Worm (Caenorhabditis elegans): ENCODE measurements around the gene slc-25A26.
A peak's percentile ranks its signal among the peaks of the same experiment; 100 is the strongest.

The slc-25A26 gene

ce11 chrIV:8927093-8927492 lies 3.1 kb upstream of the slc-25A26 start (continued):
- TF ChIP-seq lin-1 (GFP tag; IDR thresholded peaks at IDR 0.05), result peak; percentile 85
- TF ChIP-seq F26F4.8 (GFP tag; conservative IDR thresholded peaks at IDR 0.05), result peak; percentile 96
- TF ChIP-seq nhr-102 (tag; optimal IDR thresholded peaks at IDR 0.05), result peak; percentile 87
- no peak for TF ChIP-seq skn-1 (tag; optimal IDR thresholded peaks at IDR 0.05)
- TF ChIP-seq egl-43 (GFP tag; IDR thresholded peaks at IDR 0.05), result peak; percentile 97
- no peak for TF ChIP-seq unc-39 (tag; optimal IDR thresholded peaks at IDR 0.05)
- TF ChIP-seq nhr-48 (tag; optimal IDR thresholded peaks at IDR 0.05), result peak; percentile 77
- peak; percentile 92 for TF ChIP-seq madf-9 (GFP tag; conservative IDR thresholded peaks at IDR 0.05)
- TF ChIP-seq Y5F2A.4 (GFP tag; optimal IDR thresholded peaks at IDR 0.05), result peak; percentile 83
- TF ChIP-seq lin-29 (GFP tag; IDR thresholded peaks at IDR 0.05), result peak; percentile 73; the same call in 1 of the 2 replicates
- peak; percentile 88 for TF ChIP-seq mxl-3 (GFP tag; optimal IDR thresholded peaks at IDR 0.05)
- no peak for TF ChIP-seq ZK546.5 (tag; optimal IDR thresholded peaks at IDR 0.05)
- TF ChIP-seq pha-4 (GFP tag; IDR thresholded peaks at IDR 0.05), result peak; percentile 96
- TF ChIP-seq pha-4 (tag; optimal IDR thresholded peaks at IDR 0.05), result no peak
- TF ChIP-seq F10B5.3 (tag; optimal IDR thresholded peaks at IDR 0.05), result peak; percentile 56
- peak; percentile 91; the same call in 1 of the 2 replicates for TF ChIP-seq vab-7 (GFP tag; IDR thresholded peaks at IDR 0.05)
- peak; percentile 25 for TF ChIP-seq pqm-1 (tag; optimal IDR thresholded peaks at IDR 0.05)
- peak; percentile 83 for TF ChIP-seq spr-3 (GFP tag; optimal IDR thresholded peaks at IDR 0.05)
- TF ChIP-seq nhr-77 (tag; optimal IDR thresholded peaks at IDR 0.05), result peak; percentile 26
- TF ChIP-seq lin-38 (GFP tag; IDR thresholded peaks at IDR 0.05), result peak; percentile 85

ce11 chrIV:8933575-8933974 lies 3.3 kb downstream of the slc-25A26 start, which contains the start of gene D1046.4:
Gene D1046.4, plus strand, starts transcription at chrIV:8933875.
- TF ChIP-seq fkh-10 (GFP tag; optimal IDR thresholded peaks at IDR 0.05), result no peak
- TF ChIP-seq snpc-4 (tag; optimal IDR thresholded peaks at IDR 0.05), result no peak
- no peak for TF ChIP-seq T26A8.4 (GFP tag; IDR thresholded peaks at IDR 0.05)
- no peak for TF ChIP-seq cey-2 (tag; optimal IDR thresholded peaks at IDR 0.05; ENCODE audit: borderline replicate concordance, insufficient read depth)
- TF ChIP-seq hlh-11 (tag; optimal IDR thresholded peaks at IDR 0.05), result no peak
- TF ChIP-seq ceh-44 (GFP tag; IDR thresholded peaks at IDR 0.05), result no peak
- TF ChIP-seq madf-9 (GFP tag; conservative IDR thresholded peaks at IDR 0.05), result no peak
- no peak for TF ChIP-seq aha-1 (tag)
- no peak for TF ChIP-seq daf-8 (GFP tag; IDR thresholded peaks at IDR 0.05)
- no peak for TF ChIP-seq vab-7 (GFP tag; IDR thresholded peaks at IDR 0.05)
- TF ChIP-seq lir-3 (tag; optimal IDR thresholded peaks at IDR 0.05), result no peak
- no peak for TF ChIP-seq ceh-62 (tag; optimal IDR thresholded peaks at IDR 0.05)
- no peak for TF ChIP-seq ZK546.5 (tag; optimal IDR thresholded peaks at IDR 0.05)
- TF ChIP-seq R02D3.7 (tag; optimal IDR thresholded peaks at IDR 0.05), result no peak
- TF ChIP-seq mxl-2 (GFP tag; conservative IDR thresholded peaks at IDR 0.05), result no peak
- TF ChIP-seq mdl-1 (tag; optimal IDR thresholded peaks at IDR 0.05), result no peak
- no peak for TF ChIP-seq nhr-42 (GFP tag; IDR thresholded peaks at IDR 0.05)

- peak; percentile 74 for TF ChIP-seq ces-1 (GFP tag; optimal IDR thresholded peaks at IDR 0.05)
- TF ChIP-seq zfp-2 (tag; optimal IDR thresholded peaks at IDR 0.05), result no peak
These were observed 13.2 kb downstream of the slc-25A26 start for ce11 chrIV:8943430-8943829.

- TF ChIP-seq dmd-9 (GFP tag; IDR thresholded peaks at IDR 0.05) (no peak), skn-1 (tag; optimal IDR thresholded peaks at IDR 0.05) (no peak), unc-62 (GFP tag; optimal IDR thresholded peaks at IDR 0.05 in 1 of 2) (peak in 1 of 2 experiments; percentile 97), unc-62 (tag; optimal IDR thresholded peaks at IDR 0.05) (no peak), daf-19 (GFP tag; conservative IDR thresholded peaks at IDR 0.05) (no peak), lin-29 (GFP tag; IDR thresholded peaks at IDR 0.05) (no peak), F37D6.2 (tag; optimal IDR thresholded peaks at IDR 0.05) (no peak), snpc-1.2 (GFP tag; IDR thresholded peaks at IDR 0.05) (no peak), dmd-6 (GFP tag; IDR thresholded peaks at IDR 0.05) (no peak), F10B5.3 (tag; optimal IDR thresholded peaks at IDR 0.05) (no peak), pha-4 (GFP tag; IDR thresholded peaks at IDR 0.05) (no peak), pha-4 (tag; optimal IDR thresholded peaks at IDR 0.05) (no peak), arid-1 (GFP tag; conservative IDR thresholded peaks at IDR 0.05) (no peak), hmg-1.1 (GFP tag; IDR thresholded peaks at IDR 0.05) (no peak), gei-8 (GFP tag; optimal IDR thresholded peaks at IDR 0.05) (no peak), lin-13 (GFP tag; optimal IDR thresholded peaks at IDR 0.05) (no peak), nhr-11 (tag; optimal IDR thresholded peaks at IDR 0.05) (no peak), nhr-41 (GFP tag; IDR thresholded peaks at IDR 0.05) (no peak)
These were observed 16.9 kb downstream of the slc-25A26 start for ce11 chrIV:8947146-8947545.
